4 worm cellular contexts compared by ENCODE assay signal in genomic region chrIV:5764392-5764791, ce11.
TF ChIP-seq lines count a peak whose summit lies in the region.

No protein-coding gene starts in this region.

TF ChIP-seq in whole organism, L1 larva, 84 proteins besides CTCF, POLR2A, EP300 and RAD21 (continued from another document):
- TF ChIP-seq swsn-7 (tag; optimal IDR thresholded peaks at IDR 0.05; lab: Kevin White, UChicago) (no peak), nhr-19 (GFP tag; conservative IDR thresholded peaks at IDR 0.05; lab: Robert Waterston, UW) (peak; percentile 71), mdl-1 (tag; optimal IDR thresholded peaks at IDR 0.05; lab: Kevin White, UChicago) (peak in 1 of 2 experiments; percentile 53), nhr-47 (tag; optimal IDR thresholded peaks at IDR 0.05; lab: Kevin White, UChicago) (peak; percentile 28), lin-14 (GFP tag; optimal IDR thresholded peaks at IDR 0.05; lab: Kevin White, UChicago) (peak; percentile 67), vab-15 (tag; optimal IDR thresholded peaks at IDR 0.05; lab: Kevin White, UChicago) (peak; percentile 55), unc-98 (GFP tag; IDR thresholded peaks at IDR 0.05; lab: Robert Waterston, UW) (no peak), lin-35 (GFP tag; optimal IDR thresholded peaks at IDR 0.05; lab: Kevin White, UChicago) (peak in 1 of 2 experiments; percentile 56), aha-1 (tag; optimal IDR thresholded peaks at IDR 0.05; lab: Kevin White, UChicago) (no peak), blmp-1 (tag; optimal IDR thresholded peaks at IDR 0.05; lab: Kevin White, UChicago) (peak; percentile 83), nhr-20 (tag; optimal IDR thresholded peaks at IDR 0.05; lab: Kevin White, UChicago) (peak; percentile 95), nhr-85 (tag; lab: Kevin White, UChicago) (peak; percentile 95)

TF ChIP-seq in whole organism, L2 larva, 48 proteins besides CTCF, POLR2A, EP300 and RAD21 (continued from another document):
- TF ChIP-seq egl-27 (tag; optimal IDR thresholded peaks at IDR 0.05; lab: Kevin White, UChicago) (peak; percentile 51), lsy-2 (tag; optimal IDR thresholded peaks at IDR 0.05; lab: Kevin White, UChicago) (peak in 1 of 2 experiments; percentile 14), F13H6.1 (tag; optimal IDR thresholded peaks at IDR 0.05; lab: Kevin White, UChicago) (no peak)

TF ChIP-seq in whole organism, L4 larva, 104 proteins besides CTCF, POLR2A, EP300 and RAD21 (continued from another document and continues in another):
- TF ChIP-seq nhr-102 (tag; optimal IDR thresholded peaks at IDR 0.05; lab: Kevin White, UChicago) (peak; percentile 22), mxl-2 (GFP tag; conservative IDR thresholded peaks at IDR 0.05; lab: Robert Waterston, UW) (no peak), egl-43 (GFP tag; IDR thresholded peaks at IDR 0.05; lab: Robert Waterston, UW) (no peak), cey-2 (tag; optimal IDR thresholded peaks at IDR 0.05; lab: Kevin White, UChicago; ENCODE audit: borderline replicate concordance, insufficient read depth) (peak; percentile 14), gei-8 (GFP tag; optimal IDR thresholded peaks at IDR 0.05; lab: Kevin White, UChicago) (peak; percentile 37), sdz-12 (GFP tag; optimal IDR thresholded peaks at IDR 0.05; lab: Kevin White, UChicago) (no peak), T26A8.4 (GFP tag; IDR thresholded peaks at IDR 0.05; lab: Robert Waterston, UW) (no peak), lsy-2 (tag; optimal IDR thresholded peaks at IDR 0.05; lab: Kevin White, UChicago) (peak; percentile 14 to 66), nhr-237 (tag; optimal IDR thresholded peaks at IDR 0.05; lab: Kevin White, UChicago) (no peak), dve-1 (tag; optimal IDR thresholded peaks at IDR 0.05; lab: Kevin White, UChicago; ENCODE audit: insufficient read depth) (peak; percentile 59), mes-2 (tag; optimal IDR thresholded peaks at IDR 0.05; lab: Kevin White, UChicago; ENCODE audit: poor library complexity, severe bottlenecking) (no peak), pqm-1 (tag; optimal IDR thresholded peaks at IDR 0.05; lab: Kevin White, UChicago) (no peak), hif-1 (tag; optimal IDR thresholded peaks at IDR 0.05; lab: Kevin White, UChicago) (no peak), ctbp-1 (GFP tag; IDR thresholded peaks at IDR 0.05; lab: Robert Waterston, UW) (no peak), ceh-20 (GFP tag; IDR thresholded peaks at IDR 0.05; lab: Robert Waterston, UW) (0 out of 2 replicates have a peak, but pooled peaks have one; percentile 21), mdl-1 (tag; optimal IDR thresholded peaks at IDR 0.05; lab: Kevin White, UChicago) (peak in 1 of 2 experiments; percentile 81), snpc-1.2 (GFP tag; IDR thresholded peaks at IDR 0.05; lab: Robert Waterston, UW) (no peak), ztf-7 (tag; optimal IDR thresholded peaks at IDR 0.05; lab: Kevin White, UChicago) (no peak), mep-1 (tag; optimal IDR thresholded peaks at IDR 0.05; lab: Kevin White, UChicago) (peak; percentile 27), D1046.2 (GFP tag; IDR thresholded peaks at IDR 0.05; lab: Robert Waterston, UW) (no peak), Y75B8A.6 (GFP tag; IDR thresholded peaks at IDR 0.05; lab: Robert Waterston, UW) (no peak), ceh-28 (tag; optimal IDR thresholded peaks at IDR 0.05; lab: Kevin White, UChicago) (no peak), attf-4 (tag; optimal IDR thresholded peaks at IDR 0.05; lab: Kevin White, UChicago) (no peak), spr-1 (tag; optimal IDR thresholded peaks at IDR 0.05; lab: Kevin White, UChicago) (no peak), F44E2.7 (GFP tag; IDR thresholded peaks at IDR 0.05; lab: Robert Waterston, UW) (no peak), Y5F2A.4 (GFP tag; optimal IDR thresholded peaks at IDR 0.05; lab: Kevin White, UChicago) (no peak), zfp-3 (GFP tag; conservative IDR thresholded peaks at IDR 0.05; lab: Robert Waterston, UW) (no peak), jun-1 (tag; optimal IDR thresholded peaks at IDR 0.05; lab: Kevin White, UChicago) (no peak), fkh-10 (GFP tag; optimal IDR thresholded peaks at IDR 0.05; lab: Kevin White, UChicago) (no peak), hlh-30 (tag; optimal IDR thresholded peaks at IDR 0.05; lab: Kevin White, UChicago; ENCODE audit: insufficient read depth) (peak; percentile 65), skn-1 (tag; optimal IDR thresholded peaks at IDR 0.05; lab: Kevin White, UChicago) (no peak), aly-2 (tag; optimal IDR thresholded peaks at IDR 0.05; lab: Kevin White, UChicago) (no peak), nhr-11 (tag; optimal IDR thresholded peaks at IDR 0.05; lab: Kevin White, UChicago) (no peak), hlh-11 (tag; optimal IDR thresholded peaks at IDR 0.05; lab: Kevin White, UChicago) (peak; percentile 75), nhr-76 (tag; optimal IDR thresholded peaks at IDR 0.05; lab: Kevin White, UChicago) (no peak), ceh-62 (tag; optimal IDR thresholded peaks at IDR 0.05; lab: Kevin White, UChicago) (no peak), fos-1 (tag; optimal IDR thresholded peaks at IDR 0.05; lab: Kevin White, UChicago) (no peak), tag-97 (GFP tag; IDR thresholded peaks at IDR 0.05; lab: Robert Waterston, UW) (no peak), vab-7 (GFP tag; IDR thresholded peaks at IDR 0.05; lab: Robert Waterston, UW) (no peak), set-16 (GFP tag; IDR thresholded peaks at IDR 0.05; lab: Robert Waterston, UW) (no peak), daf-19 (GFP tag; conservative IDR thresholded peaks at IDR 0.05; lab: Robert Waterston, UW) (no peak), ceh-44 (GFP tag; IDR thresholded peaks at IDR 0.05; lab: Robert Waterston, UW) (no peak), arid-1 (GFP tag; conservative IDR thresholded peaks at IDR 0.05; lab: Robert Waterston, UW) (no peak), aha-1 (tag; lab: Kevin White, UChicago) (no peak), ces-1 (GFP tag; optimal IDR thresholded peaks at IDR 0.05; lab: Kevin White, UChicago) (no peak), tra-1 (GFP tag; IDR thresholded peaks at IDR 0.05; lab: Robert Waterston, UW) (no peak), ZK337.2 (GFP tag; IDR thresholded peaks at IDR 0.05; lab: Robert Waterston, UW) (no peak), zfp-2 (tag; optimal IDR thresholded peaks at IDR 0.05; lab: Kevin White, UChicago) (no peak), unc-62 (GFP tag; optimal IDR thresholded peaks at IDR 0.05 in 1 of 2; lab: Kevin White, UChicago) (peak in 1 of 2 experiments; percentile 95), unc-62 (tag; optimal IDR thresholded peaks at IDR 0.05; lab: Kevin White, UChicago) (no peak), dmd-8 (GFP tag; IDR thresholded peaks at IDR 0.05; lab: Robert Waterston, UW) (no peak), lin-13 (GFP tag; optimal IDR thresholded peaks at IDR 0.05; lab: Kevin White, UChicago) (no peak), nhr-28 (tag; optimal IDR thresholded peaks at IDR 0.05; lab: Kevin White, UChicago) (peak; percentile 92), nhr-6 (tag; optimal IDR thresholded peaks at IDR 0.05; lab: Kevin White, UChicago) (no peak), ZK546.5 (tag; optimal IDR thresholded peaks at IDR 0.05; lab: Kevin White, UChicago) (no peak), ceh-32 (tag; optimal IDR thresholded peaks at IDR 0.05; lab: Kevin White, UChicago; ENCODE audit: poor library complexity) (no peak), unc-39 (tag; optimal IDR thresholded peaks at IDR 0.05; lab: Kevin White, UChicago) (no peak), hmg-1.1 (GFP tag; IDR thresholded peaks at IDR 0.05; lab: Robert Waterston, UW) (no peak), egl-27 (tag; optimal IDR thresholded peaks at IDR 0.05; lab: Kevin White, UChicago) (no peak), mxl-3 (GFP tag; optimal IDR thresholded peaks at IDR 0.05; lab: Kevin White, UChicago) (peak; percentile 73), dpl-1 (GFP tag; optimal IDR thresholded peaks at IDR 0.05; lab: Kevin White, UChicago) (peak; percentile 21)

TF ChIP-seq in whole organism, young adult, 124 proteins besides CTCF, POLR2A, EP300 and RAD21 (continued from another document):
- TF ChIP-seq let-607 (tag; optimal IDR thresholded peaks at IDR 0.05; lab: Kevin White, UChicago) = no peak
- no peak for TF ChIP-seq ccch-3 (GFP tag; optimal IDR thresholded peaks at IDR 0.05; lab: Kevin White, UChicago)
- no peak for TF ChIP-seq D2030.7 (GFP tag; IDR thresholded peaks at IDR 0.05; lab: Robert Waterston, UW)
- no peak for TF ChIP-seq nfya-1 (tag; optimal IDR thresholded peaks at IDR 0.05; lab: Kevin White, UChicago; ENCODE audit: borderline replicate concordance, insufficient read depth)
- no peak for TF ChIP-seq F33H1.4 (GFP tag; IDR thresholded peaks at IDR 0.05; lab: Robert Waterston, UW)
